Worm (Caenorhabditis elegans) whole organism, L4 larva: ENCODE data around the gene E01G4.6.

Experiments
- D1046.2 ChIP-seq: fragments of 200-800 bp; sonication (Bioruptor generic); IDR thresholded peaks from 2 replicates; pipeline ENCODE4 v1.3.6; 2022; ENCODE audit warnings: missing genetic modification characterization, missing compliant biosample characterization
- F26F4.8 ChIP-seq: fragments of 200-800 bp; sonication (Bioruptor generic); conservative IDR thresholded peaks from 2 replicates; pipeline ENCODE4 v1.3.6; 2022; ENCODE audit warnings: missing genetic modification characterization, missing compliant biosample characterization
- F44E2.7 ChIP-seq: fragments of 200-800 bp; sonication (Bioruptor generic); IDR thresholded peaks from 2 replicates; pipeline ENCODE4 v2.1.2; 2022; ENCODE audit warnings: missing genetic modification characterization, missing compliant biosample characterization
- F49E8.2 ChIP-seq: sonication (generic microtip); optimal IDR thresholded peaks from 2 replicates; lab custom pipeline; 2016; ENCODE audit warnings: missing compliant biosample characterization, mild to moderate bottlenecking, missing genetic modification characterization, borderline replicate concordance
- ZK337.2 ChIP-seq: fragments of 200-800 bp; sonication (Bioruptor generic); IDR thresholded peaks from 2 replicates; pipeline ENCODE4 v1.3.6; 2022; ENCODE audit warnings: missing genetic modification reagents, missing genetic modification characterization, missing compliant biosample characterization
- aha-1 ChIP-seq: fragments of 150-350 bp; peaks from one replicate; lab custom pipeline; 2014; ENCODE audit warnings: missing biosample characterization, missing genetic modification characterization
- arid-1 ChIP-seq: fragments of 200-800 bp; sonication (Bioruptor generic); conservative IDR thresholded peaks from 2 replicates; pipeline ENCODE4 v1.3.6; 2022; ENCODE audit warnings: missing genetic modification reagents, missing genetic modification characterization, missing compliant biosample characterization
- daf-16 ChIP-seq, 3 experiments: sonication (generic microtip); optimal IDR thresholded peaks; 2 replicates each; lab custom pipeline; 2016 to 2017; ENCODE audit warnings: missing genetic modification characterization in 3 of 3, missing genetic modification reagents in 3 of 3, mild to moderate bottlenecking in 2 of 3, missing compliant biosample characterization in 2 of 3, missing biosample characterization in 1 of 3, moderate library complexity in 1 of 3
- daf-19 ChIP-seq: fragments of 200-800 bp; sonication (Bioruptor generic); conservative IDR thresholded peaks from 2 replicates; pipeline ENCODE4 v1.3.6; 2022; ENCODE audit warnings: missing genetic modification characterization, missing compliant biosample characterization
- dmd-6 ChIP-seq: fragments of 200-800 bp; sonication (Bioruptor generic); IDR thresholded peaks from 2 replicates; pipeline ENCODE4 v1.3.6; 2022; ENCODE audit warnings: missing genetic modification reagents, missing genetic modification characterization, missing compliant biosample characterization
- dve-1 ChIP-seq: sonication (generic microtip); optimal IDR thresholded peaks from 2 replicates; lab custom pipeline; 2017; ENCODE audit warnings: antibody characterized with exemption, mild to moderate bottlenecking, missing genetic modification characterization, missing compliant biosample characterization; ENCODE audit not compliant: insufficient read depth
- fos-1 ChIP-seq: fragments of 150-350 bp; optimal IDR thresholded peaks from 2 replicates; lab custom pipeline; 2014; ENCODE audit warnings: missing biosample characterization, missing genetic modification characterization
- hlh-11 ChIP-seq: fragments of 200-800 bp; sonication (Bioruptor generic); optimal IDR thresholded peaks from 2 replicates; lab custom pipeline; 2018; ENCODE audit warnings: mild to moderate bottlenecking, missing genetic modification characterization, missing compliant biosample characterization
- hlh-30 ChIP-seq: sonication (generic microtip); optimal IDR thresholded peaks from 2 replicates; lab custom pipeline; 2017; ENCODE audit warnings: antibody characterized with exemption, mild to moderate bottlenecking, missing genetic modification characterization, missing compliant biosample characterization; ENCODE audit not compliant: insufficient read depth
- madf-9 ChIP-seq: fragments of 200-800 bp; sonication (Bioruptor generic); conservative IDR thresholded peaks from 2 replicates; pipeline ENCODE4 v1.3.6; 2022; ENCODE audit warnings: missing genetic modification reagents, missing genetic modification characterization, missing compliant biosample characterization
- mdt-29 ChIP-seq: fragments of 200-800 bp; sonication (Bioruptor generic); IDR thresholded peaks from 2 replicates; pipeline ENCODE4 v1.3.6; 2022; ENCODE audit warnings: missing genetic modification reagents, missing genetic modification characterization, missing compliant biosample characterization
- mxl-3 ChIP-seq: fragments of 200-800 bp; sonication (Bioruptor generic); optimal IDR thresholded peaks from 2 replicates; lab custom pipeline; 2018; ENCODE audit warnings: mild to moderate bottlenecking, missing genetic modification characterization, missing compliant biosample characterization
- nhr-25 ChIP-seq: sonication (generic microtip); optimal IDR thresholded peaks from 2 replicates; lab custom pipeline; 2017; ENCODE audit warnings: missing genetic modification characterization, mild to moderate bottlenecking, missing compliant biosample characterization, antibody characterized with exemption, moderate library complexity, borderline replicate concordance; ENCODE audit not compliant: insufficient read depth
- nhr-28 ChIP-seq: fragments of 150-350 bp; optimal IDR thresholded peaks from 2 replicates; lab custom pipeline; 2014; ENCODE audit warnings: missing biosample characterization, missing genetic modification characterization
- pqm-1 ChIP-seq: sonication (generic microtip); optimal IDR thresholded peaks from 2 replicates; lab custom pipeline; 2017; ENCODE audit warnings: missing biosample characterization, missing genetic modification characterization
- saeg-2 ChIP-seq: fragments of 200-800 bp; sonication (Bioruptor generic); IDR thresholded peaks from 2 replicates; pipeline ENCODE4 v1.3.6; 2022; ENCODE audit warnings: missing genetic modification reagents, missing genetic modification characterization, missing compliant biosample characterization
- set-16 ChIP-seq: fragments of 200-800 bp; sonication (Bioruptor generic); IDR thresholded peaks from 2 replicates; pipeline ENCODE4 v1.3.6; 2022; ENCODE audit warnings: missing genetic modification reagents, missing genetic modification characterization, missing compliant biosample characterization
- unc-130 ChIP-seq: sonication (generic microtip); optimal IDR thresholded peaks from 2 replicates; lab custom pipeline; 2016; ENCODE audit warnings: missing genetic modification reagents, missing genetic modification characterization, missing compliant biosample characterization
- unc-62 ChIP-seq, 3 experiments: fragments of 150-350 bp in 1 of 3; sonication (generic microtip); optimal IDR thresholded peaks in 2 of 3; peaks in 1 of 3; 1 replicate in 1 of 3; 2 replicates in 2 of 3; lab custom pipeline; 2014 to 2017; ENCODE audit warnings: missing biosample characterization in 3 of 3, missing genetic modification characterization in 3 of 3, missing genetic modification reagents in 3 of 3, missing genotype in 1 of 3
- zag-1 ChIP-seq: fragments of 150-350 bp; optimal IDR thresholded peaks from 2 replicates; lab custom pipeline; 2014; ENCODE audit warnings: missing biosample characterization, missing genetic modification characterization

E01G4.6 gene

DNA sequence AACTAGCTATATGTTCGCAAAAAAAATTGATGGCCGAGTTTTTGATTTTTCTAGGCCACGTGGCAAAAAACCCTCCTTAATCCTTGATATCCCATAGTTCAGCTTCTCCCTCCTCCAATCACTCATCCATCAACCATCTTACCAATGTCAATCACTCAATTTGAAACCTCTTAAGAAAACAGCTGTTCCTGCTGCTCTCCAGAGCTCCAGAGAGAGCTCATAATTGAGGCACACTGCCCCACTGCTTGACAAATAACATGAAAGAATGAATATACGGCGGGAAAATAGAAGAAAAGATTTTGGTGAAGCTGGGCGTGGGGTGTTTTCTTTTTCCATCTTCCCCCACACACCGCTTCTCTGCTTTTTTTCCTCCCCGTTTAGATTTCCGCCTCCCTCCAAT lies 18.4 kb downstream of the E01G4.6 start:
- TF ChIP-seq ZK337.2, result no peak
- peak in 1 of 2 experiments; percentile 21 for TF ChIP-seq unc-62 (GFP tag; optimal IDR thresholded peaks at IDR 0.05 in 1 of 2; lab: Kevin White, UChicago)
- no peak for TF ChIP-seq unc-62 (tag; optimal IDR thresholded peaks at IDR 0.05; lab: Kevin White, UChicago)
- peak; percentile 76 for TF ChIP-seq aha-1 (tag; lab: Kevin White, UChicago)
- no peak for TF ChIP-seq F44E2.7 (GFP tag; lab: Robert Waterston, UW)
- TF ChIP-seq, all 104 proteins: peak for 2

- TF ChIP-seq nhr-28 (no peak), unc-62 (GFP tag; optimal IDR thresholded peaks at IDR 0.05 in 1 of 2; lab: Kevin White, UChicago) (peak in 1 of 2 experiments; percentile 5), unc-62 (tag; optimal IDR thresholded peaks at IDR 0.05; lab: Kevin White, UChicago) (no peak)
Measured at ce11 chrII:13501575-13501974, 19.4 kb downstream of the E01G4.6 start, which contains the start of gene F45H10.5. TSS of gene F45H10.5 (plus strand) at chrII:13501875.

ce11 chrII:13503653-13504052 lies 21.4 kb downstream of the E01G4.6 start, which contains the start of gene F54F11.1:
TSS of gene F54F11.1 (plus strand) at chrII:13503953.
- TF ChIP-seq F26F4.8 (no peak), hlh-30 (tag; lab: Kevin White, UChicago) (no peak)

DNA sequence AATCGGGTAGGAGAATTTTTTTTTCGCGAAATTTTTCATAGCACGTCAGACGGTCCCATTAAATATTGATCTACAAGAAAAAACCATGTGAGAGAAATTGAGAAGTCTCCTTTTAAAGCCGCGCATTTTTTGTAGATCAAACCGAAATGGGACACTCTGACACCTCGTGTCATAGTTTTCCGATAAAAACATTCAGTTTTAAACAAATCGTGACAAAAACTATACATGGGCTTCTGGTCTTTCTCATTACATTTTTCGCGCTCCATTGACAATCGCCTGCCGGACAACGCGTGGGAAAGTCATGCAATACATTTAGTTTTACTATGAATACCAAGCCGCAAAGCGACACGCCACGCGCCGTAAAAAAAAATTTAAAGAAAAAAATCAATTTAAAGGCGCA lies 23.2 kb downstream of the E01G4.6 start:
- TF ChIP-seq unc-62 (GFP tag; optimal IDR thresholded peaks at IDR 0.05 in 1 of 2; lab: Kevin White, UChicago) (peak in 1 of 2 experiments; percentile 95), unc-62 (tag; optimal IDR thresholded peaks at IDR 0.05; lab: Kevin White, UChicago) (no peak), nhr-28 (no peak), fos-1 (tag; lab: Kevin White, UChicago) (no peak), hlh-30 (tag; lab: Kevin White, UChicago) (no peak), set-16 (GFP tag; lab: Robert Waterston, UW) (no peak)

ce11 chrII:13505977-13506568 lies 23.9 kb downstream of the E01G4.6 start:
- TF ChIP-seq hlh-11 (tag; lab: Kevin White, UChicago) (no peak), F49E8.2 (no peak), unc-130 (GFP tag; lab: Kevin White, UChicago) (no peak), pqm-1 (tag; lab: Kevin White, UChicago) (peak; percentile 49), mdt-29 (no peak), saeg-2 (GFP tag; lab: Robert Waterston, UW) (no peak), daf-16 (GFP tag; optimal IDR thresholded peaks at IDR 0.05; lab: Kevin White, UChicago) (no peak), daf-16 (tag; optimal IDR thresholded peaks at IDR 0.05; lab: Kevin White, UChicago) (peak; percentile 41), dmd-6 (peak; percentile 16; the same call in 1 of the 2 replicates)

ce11 chrII:13507535-13507934 lies 25.3 kb downstream of the E01G4.6 start, which contains the start of gene nep-17:
TSS of gene nep-17 (plus strand) at chrII:13507819.
- TF ChIP-seq pqm-1 (tag; lab: Kevin White, UChicago), result peak; percentile 65
- TF ChIP-seq arid-1, result no peak
- peak; percentile 27 for TF ChIP-seq mxl-3
- TF ChIP-seq madf-9 (GFP tag; lab: Robert Waterston, UW), result no peak
- no peak for TF ChIP-seq daf-19 (GFP tag; lab: Robert Waterston, UW)
- no peak for TF ChIP-seq daf-16 (GFP tag; optimal IDR thresholded peaks at IDR 0.05; lab: Kevin White, UChicago)
- TF ChIP-seq daf-16 (tag; optimal IDR thresholded peaks at IDR 0.05; lab: Kevin White, UChicago), result peak; percentile 24
- TF ChIP-seq dmd-6, result peak; percentile 45; the same call in 1 of the 2 replicates
- peak; percentile 52 for TF ChIP-seq hlh-11 (tag; lab: Kevin White, UChicago)
- TF ChIP-seq D1046.2 (GFP tag; lab: Robert Waterston, UW), result no peak
- peak; percentile 36 for TF ChIP-seq dve-1 (tag; lab: Kevin White, UChicago)

DNA sequence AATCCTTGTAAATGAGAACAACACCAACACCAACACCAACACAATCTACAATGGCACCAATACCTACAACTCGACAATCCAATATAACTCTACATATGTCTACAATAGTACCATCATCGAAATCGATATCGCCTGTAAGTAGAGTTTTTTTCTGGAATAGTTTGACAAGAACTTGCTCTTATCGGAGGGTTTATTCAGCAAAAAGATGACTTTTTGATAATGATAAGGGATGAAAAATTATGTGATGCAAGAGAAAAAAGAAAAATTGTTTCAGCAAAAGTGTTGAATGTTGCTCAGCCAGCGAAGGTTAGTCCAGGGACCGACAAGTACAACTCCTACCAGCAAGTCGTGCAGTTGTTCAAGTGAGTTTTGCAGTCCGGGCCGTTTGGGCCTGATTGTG lies 26.4 kb downstream of the E01G4.6 start:
- peak; percentile 10 for TF ChIP-seq nhr-28
- TF ChIP-seq unc-62 (GFP tag; optimal IDR thresholded peaks at IDR 0.05 in 1 of 2; lab: Kevin White, UChicago), result peak in 1 of 2 experiments; percentile 77
- no peak for TF ChIP-seq unc-62 (tag; optimal IDR thresholded peaks at IDR 0.05; lab: Kevin White, UChicago)
- TF ChIP-seq zag-1 (tag; lab: Kevin White, UChicago), result no peak
- peak; percentile 71 for TF ChIP-seq pqm-1 (tag; lab: Kevin White, UChicago)
- TF ChIP-seq nhr-25 (tag; lab: Kevin White, UChicago), result no peak
- 0 out of 2 replicates have a peak, but pooled peaks have one; percentile 24 for TF ChIP-seq dmd-6
